Fruit fly (Drosophila melanogaster) whole organism, embryonic: Measurements from ENCODE around the gene CG15742.

Source experiments
- Asciz ChIP-seq: fragments of 200-800 bp; sonication (Bioruptor generic); optimal IDR thresholded peaks from 2 replicates; lab custom pipeline; 2017; ENCODE audit warnings: missing biosample characterization, mild to moderate bottlenecking, missing genetic modification characterization, missing genetic modification reagents
- Atf-2 ChIP-seq: fragments of 200-800 bp; sonication (Bioruptor generic); optimal IDR thresholded peaks from 2 replicates; lab custom pipeline; 2016; ENCODE audit warnings: missing biosample characterization, missing genetic modification characterization
- Atf6 ChIP-seq: fragments of 200-800 bp; sonication (Bioruptor generic); IDR thresholded peaks from 2 replicates; pipeline ENCODE4 v1.3.6; 2022; ENCODE audit warnings: missing biosample characterization, missing genetic modification characterization
- B-H1 ChIP-seq: fragments of 200-800 bp; sonication (Bioruptor generic); IDR thresholded peaks from 3 replicates; pipeline ENCODE4 v1.3.6; 2022; ENCODE audit warnings: missing biosample characterization, missing genetic modification characterization
- CG12071 ChIP-seq: fragments of 200-800 bp; sonication (Bioruptor generic); optimal IDR thresholded peaks from 3 replicates; lab custom pipeline; 2018; ENCODE audit warnings: missing biosample characterization, mild to moderate bottlenecking, missing genetic modification characterization
- CG12104 ChIP-seq: fragments of 200-800 bp; sonication (Bioruptor generic); optimal IDR thresholded peaks from 3 replicates; lab custom pipeline; 2016; ENCODE audit warnings: missing biosample characterization, missing genetic modification characterization
- CG14667 ChIP-seq: fragments of 200-800 bp; sonication (Bioruptor generic); IDR thresholded peaks from 2 replicates; pipeline ENCODE4 v1.3.6; 2022; ENCODE audit warnings: missing biosample characterization, missing genetic modification characterization
- CG2116 ChIP-seq: fragments of 200-800 bp; sonication (Bioruptor generic); optimal IDR thresholded peaks from 3 replicates; lab custom pipeline; 2018; ENCODE audit warnings: missing biosample characterization, mild to moderate bottlenecking, missing genetic modification characterization
- CG2678 ChIP-seq: fragments of 200-800 bp; sonication (Bioruptor generic); optimal IDR thresholded peaks from 3 replicates; lab custom pipeline; 2019; ENCODE audit warnings: missing biosample characterization, mild to moderate bottlenecking, missing genetic modification characterization, moderate library complexity
- CG3065 ChIP-seq: fragments of 200-800 bp; sonication (Bioruptor generic); optimal IDR thresholded peaks from 2 replicates; lab custom pipeline; 2016; ENCODE audit warnings: missing biosample characterization, missing genetic modification characterization
- CG34376 ChIP-seq: fragments of 200-800 bp; sonication (Bioruptor generic); optimal IDR thresholded peaks from 2 replicates; lab custom pipeline; 2018; ENCODE audit warnings: missing biosample characterization, mild to moderate bottlenecking, missing genetic modification characterization
- CG4424 ChIP-seq: fragments of 200-800 bp; sonication (Bioruptor generic); optimal IDR thresholded peaks from 3 replicates; lab custom pipeline; 2016; ENCODE audit warnings: missing biosample characterization, missing genetic modification characterization
- CG6254 ChIP-seq: fragments of 200-800 bp; sonication (Bioruptor generic); optimal IDR thresholded peaks from 3 replicates; lab custom pipeline; 2017; ENCODE audit warnings: mild to moderate bottlenecking, missing biosample characterization, missing genetic modification reagents, missing genetic modification characterization
- CG6765 ChIP-seq: fragments of 200-800 bp; sonication (Bioruptor generic); optimal IDR thresholded peaks from 3 replicates; lab custom pipeline; 2017; ENCODE audit warnings: missing biosample characterization, mild to moderate bottlenecking, missing genetic modification characterization
- CG6854 ChIP-seq: fragments of 200-800 bp; sonication (Bioruptor generic); optimal IDR thresholded peaks from 3 replicates; lab custom pipeline; 2017; ENCODE audit warnings: missing biosample characterization, mild to moderate bottlenecking, missing genetic modification characterization
- CG7745 ChIP-seq: fragments of 200-800 bp; sonication (Bioruptor generic); optimal IDR thresholded peaks from 2 replicates; lab custom pipeline; 2018; ENCODE audit warnings: missing biosample characterization, mild to moderate bottlenecking, missing genetic modification characterization, moderate library complexity
- Ets97D ChIP-seq: fragments of 200-800 bp; sonication (Bioruptor generic); optimal IDR thresholded peaks from 3 replicates; lab custom pipeline; 2016; ENCODE audit warnings: missing biosample characterization, missing genetic modification characterization
- HHEX ChIP-seq: fragments of 200-800 bp; sonication (Bioruptor generic); optimal IDR thresholded peaks from 3 replicates; lab custom pipeline; 2017; ENCODE audit warnings: missing biosample characterization, mild to moderate bottlenecking, missing genetic modification characterization, missing genetic modification reagents
- HLH3B ChIP-seq: fragments of 200-800 bp; sonication (Bioruptor generic); IDR thresholded peaks from 2 replicates; pipeline ENCODE4 v1.3.6; 2022; ENCODE audit warnings: missing biosample characterization, missing genetic modification characterization
- HLHmδ ChIP-seq: fragments of 200-800 bp; sonication (Bioruptor generic); optimal IDR thresholded peaks from 2 replicates; lab custom pipeline; 2018; ENCODE audit warnings: missing biosample characterization, mild to moderate bottlenecking, missing genetic modification characterization, moderate library complexity
- HmgD ChIP-seq: fragments of 200-800 bp; sonication (Bioruptor generic); optimal IDR thresholded peaks from 3 replicates; lab custom pipeline; 2016; ENCODE audit warnings: missing biosample characterization, missing genetic modification characterization
- HmgZ ChIP-seq: fragments of 200-800 bp; sonication (Bioruptor generic); optimal IDR thresholded peaks from 2 replicates; lab custom pipeline; 2018; ENCODE audit warnings: missing biosample characterization, mild to moderate bottlenecking, missing genetic modification characterization
- Hmr ChIP-seq: fragments of 200-800 bp; sonication (Bioruptor generic); optimal IDR thresholded peaks from 3 replicates; lab custom pipeline; 2017; ENCODE audit warnings: mild to moderate bottlenecking, missing biosample characterization, missing genetic modification reagents, missing genetic modification characterization
- Hr39 ChIP-seq: fragments of >200 bp; optimal IDR thresholded peaks from 2 replicates; lab custom pipeline; 2017
- Hsf ChIP-seq: fragments of 200-800 bp; sonication (Bioruptor generic); optimal IDR thresholded peaks from 3 replicates; lab custom pipeline; 2016; ENCODE audit warnings: missing biosample characterization, missing genetic modification characterization
- Lhr ChIP-seq: fragments of 200-800 bp; sonication (Bioruptor generic); optimal IDR thresholded peaks from 3 replicates; lab custom pipeline; 2017; ENCODE audit warnings: mild to moderate bottlenecking, missing biosample characterization, missing genetic modification reagents, missing genetic modification characterization
- Lim3 ChIP-seq: fragments of 200-800 bp; sonication (Bioruptor generic); IDR thresholded peaks from 2 replicates; pipeline ENCODE4 v1.3.6; 2022; ENCODE audit warnings: missing biosample characterization, missing genetic modification characterization
- MBD-R2 ChIP-seq: fragments of 200-800 bp; sonication (Bioruptor generic); IDR thresholded peaks from 2 replicates; pipeline ENCODE4 v1.3.6; 2022; ENCODE audit warnings: missing biosample characterization, missing genetic modification characterization
- NK7.1 ChIP-seq: fragments of 200-800 bp; sonication (Bioruptor generic); optimal IDR thresholded peaks from 3 replicates; lab custom pipeline; 2016; ENCODE audit warnings: missing biosample characterization, missing genetic modification characterization
- Oaz ChIP-seq: fragments of 200-800 bp; sonication (Bioruptor generic); IDR thresholded peaks from 2 replicates; pipeline ENCODE4 v1.3.6; 2022; ENCODE audit warnings: missing biosample characterization, missing genetic modification characterization
- Optix ChIP-seq: fragments of 200-800 bp; sonication (Bioruptor generic); IDR thresholded peaks from 3 replicates; pipeline ENCODE4 v1.3.6; 2022; ENCODE audit warnings: missing biosample characterization, missing genetic modification characterization
- Poxn ChIP-seq: fragments of 200-800 bp; sonication (Bioruptor generic); IDR thresholded peaks from 2 replicates; pipeline ENCODE4 v1.3.6; 2022; ENCODE audit warnings: missing biosample characterization, missing genetic modification characterization
- Sin3A ChIP-seq: fragments of >200 bp; optimal IDR thresholded peaks from 2 replicates; lab custom pipeline; 2018
- bsh ChIP-seq, 2 experiments: fragments of 200-800 bp; sonication (Bioruptor generic); optimal IDR thresholded peaks; 2 replicates each; lab custom pipeline; 2017 to 2018; ENCODE audit warnings: mild to moderate bottlenecking in 2 of 2, missing biosample characterization in 2 of 2, missing genetic modification characterization in 2 of 2, moderate library complexity in 1 of 2
- fd102C ChIP-seq: fragments of 200-800 bp; sonication (Bioruptor generic); optimal IDR thresholded peaks from 2 replicates; lab custom pipeline; 2018; ENCODE audit warnings: missing biosample characterization, mild to moderate bottlenecking, missing genetic modification characterization, moderate library complexity
- fd96Cb ChIP-seq: fragments of 200-800 bp; sonication (Bioruptor generic); optimal IDR thresholded peaks from 2 replicates; lab custom pipeline; 2018; ENCODE audit warnings: missing biosample characterization, mild to moderate bottlenecking, missing genetic modification characterization, moderate library complexity
- gem ChIP-seq: fragments of 200-800 bp; sonication (Bioruptor generic); optimal IDR thresholded peaks from 2 replicates; lab custom pipeline; 2019; ENCODE audit warnings: missing biosample characterization, mild to moderate bottlenecking, missing genetic modification characterization, moderate library complexity
- grau ChIP-seq: fragments of 200-800 bp; optimal IDR thresholded peaks from 3 replicates; lab custom pipeline; 2019; ENCODE audit warnings: missing biosample characterization, mild to moderate bottlenecking, missing genetic modification characterization, moderate library complexity
- ind ChIP-seq: fragments of 200-800 bp; sonication (Bioruptor generic); optimal IDR thresholded peaks from 3 replicates; lab custom pipeline; 2016; ENCODE audit warnings: missing biosample characterization, missing genetic modification characterization
- lola ChIP-seq, 3 experiments: fragments of >200 bp in 2 of 3; fragments of 200-800 bp in 1 of 3; sonication (Bioruptor generic) in 1 of 3; optimal IDR thresholded peaks; 2 replicates each; lab custom pipeline; 2017 to 2019; ENCODE audit warnings: missing biosample characterization in 3 of 3, missing genetic modification characterization in 3 of 3, mild to moderate bottlenecking in 1 of 3, moderate library complexity in 1 of 3
- mam ChIP-seq: fragments of 200-800 bp; sonication (Bioruptor generic); optimal IDR thresholded peaks from 3 replicates; lab custom pipeline; 2016; ENCODE audit warnings: missing biosample characterization, missing genetic modification characterization
- nerfin-1 ChIP-seq: fragments of 200-800 bp; sonication (Bioruptor generic); optimal IDR thresholded peaks from 3 replicates; lab custom pipeline; 2019; ENCODE audit warnings: missing biosample characterization, mild to moderate bottlenecking, missing genetic modification characterization, moderate library complexity
- p53 ChIP-seq: fragments of 200-800 bp; sonication (Bioruptor generic); optimal IDR thresholded peaks from 2 replicates; lab custom pipeline; 2016; ENCODE audit warnings: missing biosample characterization, missing genetic modification characterization
- schlank ChIP-seq: fragments of 200-800 bp; sonication (Bioruptor generic); optimal IDR thresholded peaks from 2 replicates; lab custom pipeline; 2018; ENCODE audit warnings: missing biosample characterization, mild to moderate bottlenecking, missing genetic modification characterization
- sna ChIP-seq: fragments of 200-800 bp; sonication (Bioruptor generic); IDR thresholded peaks from 2 replicates; pipeline ENCODE4 v1.3.6; 2022; ENCODE audit warnings: missing biosample characterization, missing genetic modification characterization; ENCODE audit not compliant: partially characterized antibody
- ssp ChIP-seq: fragments of 200-800 bp; sonication (Bioruptor generic); IDR thresholded peaks from 2 replicates; pipeline ENCODE4 v1.3.6; 2022; ENCODE audit warnings: missing biosample characterization, missing genetic modification characterization
- stwl ChIP-seq: fragments of 200-800 bp; sonication (Bioruptor generic); optimal IDR thresholded peaks from 3 replicates; lab custom pipeline; 2018; ENCODE audit warnings: missing biosample characterization, mild to moderate bottlenecking, missing genetic modification characterization, moderate library complexity
- tap ChIP-seq: fragments of 200-800 bp; optimal IDR thresholded peaks from 3 replicates; lab custom pipeline; 2019; ENCODE audit warnings: missing biosample characterization, mild to moderate bottlenecking, missing genetic modification characterization, moderate library complexity
- tio ChIP-seq: fragments of 200-800 bp; sonication (Bioruptor generic); optimal IDR thresholded peaks from 2 replicates; lab custom pipeline; 2017; ENCODE audit warnings: missing biosample characterization, missing genetic modification characterization, inconsistent platforms
- toy ChIP-seq: fragments of 200-800 bp; sonication (Bioruptor generic); IDR thresholded peaks from 2 replicates; pipeline ENCODE4 v1.3.6; 2022; ENCODE audit warnings: missing biosample characterization, missing genetic modification characterization
- unc-4 ChIP-seq: fragments of 200-800 bp; sonication (Bioruptor generic); IDR thresholded peaks from 2 replicates; pipeline ENCODE4 v1.3.6; 2022; ENCODE audit warnings: missing biosample characterization, missing genetic modification characterization; ENCODE audit not compliant: partially characterized antibody
- usp ChIP-seq: fragments of >200 bp; optimal IDR thresholded peaks from 2 replicates; lab custom pipeline; 2017; ENCODE audit warnings: missing biosample characterization, missing genetic modification characterization

Gene CG15742

DNA sequence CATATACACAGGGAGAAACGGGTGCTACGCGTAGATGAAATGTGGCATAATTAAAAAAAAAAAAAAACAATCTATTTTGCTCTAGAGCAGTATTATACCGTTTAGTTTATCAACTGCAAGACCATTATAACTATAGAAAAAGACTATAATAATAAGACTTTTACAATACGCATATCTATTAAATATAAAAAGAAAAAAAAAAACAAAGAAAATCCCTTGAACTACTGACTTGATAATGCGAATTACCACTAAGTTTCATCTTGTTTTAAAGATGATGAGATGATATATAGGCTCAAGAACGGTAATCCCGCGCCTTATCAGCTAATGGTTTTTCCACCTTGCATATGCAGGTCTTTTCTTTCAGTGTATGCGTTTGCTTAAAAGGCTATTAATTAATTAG is 48.9 kb upstream of the CG15742 start (continued):
- peak in 1 of 2 experiments; percentile 12 for TF ChIP-seq bsh (GFP tag; optimal IDR thresholded peaks at IDR 0.05; lab: Kevin White, UChicago)
- TF ChIP-seq Hsf (GFP tag; lab: Kevin White, UChicago) = no peak
- TF ChIP-seq tap (tag; lab: Kevin White, UChicago) = no peak
- no peak for TF ChIP-seq ssp (GFP tag; lab: Robert Waterston, UW)
- TF ChIP-seq Poxn (GFP tag; lab: Robert Waterston, UW) = no peak
- peak; percentile 39 for TF ChIP-seq Hmr (GFP tag; lab: Kevin White, UChicago)
- no peak for TF ChIP-seq Asciz
- TF ChIP-seq CG12104 (GFP tag; lab: Kevin White, UChicago) = no peak
- no peak for TF ChIP-seq CG14667 (GFP tag; lab: Robert Waterston, UW)
- no peak for TF ChIP-seq schlank (tag; lab: Kevin White, UChicago)
- TF ChIP-seq HHEX (GFP tag; lab: Kevin White, UChicago) = no peak
- TF ChIP-seq ind = no peak
- no peak for TF ChIP-seq Hr39 (lab: Kevin White, UChicago)
- TF ChIP-seq usp = no peak
- TF ChIP-seq CG12071 = no peak
- TF ChIP-seq CG4424 = peak; percentile 22
- no peak for TF ChIP-seq stwl (tag; lab: Kevin White, UChicago)
- no peak for TF ChIP-seq CG6854 (GFP tag; lab: Kevin White, UChicago)
- TF ChIP-seq nerfin-1 (tag; lab: Kevin White, UChicago) = peak; percentile 0
- no peak for TF ChIP-seq CG34376 (GFP tag; lab: Kevin White, UChicago)
- TF ChIP-seq unc-4 (GFP tag; lab: Robert Waterston, UW) = no peak
- no peak for TF ChIP-seq MBD-R2
- peak; percentile 66 for TF ChIP-seq CG2678 (tag; lab: Kevin White, UChicago)
- TF ChIP-seq fd102C (GFP tag; lab: Kevin White, UChicago) = no peak
- no peak for TF ChIP-seq Ets97D (GFP tag; lab: Kevin White, UChicago)
- TF ChIP-seq CG2116 (GFP tag; lab: Kevin White, UChicago) = no peak
- no peak for TF ChIP-seq CG6765 (GFP tag; lab: Kevin White, UChicago)
- no peak for TF ChIP-seq p53 (GFP tag; lab: Kevin White, UChicago)
- TF ChIP-seq HmgD (GFP tag; lab: Kevin White, UChicago) = no peak
- TF ChIP-seq Atf6 (GFP tag; lab: Robert Waterston, UW) = no peak
- no peak for TF ChIP-seq HmgZ (tag; lab: Kevin White, UChicago)
- no peak for TF ChIP-seq HLH3B (GFP tag; lab: Robert Waterston, UW)
- TF ChIP-seq mam (GFP tag; lab: Kevin White, UChicago) = no peak
- TF ChIP-seq Sin3A = no peak
- TF ChIP-seq CG6254 (GFP tag; lab: Kevin White, UChicago) = no peak
- peak in 1 of 3 experiments; percentile 34 for TF ChIP-seq lola (GFP tag; optimal IDR thresholded peaks at IDR 0.05; lab: Kevin White, UChicago)
- no peak for TF ChIP-seq Atf-2
- peak; percentile 58 for TF ChIP-seq gem (tag; lab: Kevin White, UChicago)
- peak; percentile 25 for TF ChIP-seq tio (GFP tag; lab: Kevin White, UChicago)
- no peak for TF ChIP-seq Lhr
- TF ChIP-seq CG7745 (tag; lab: Kevin White, UChicago) = no peak
- no peak for TF ChIP-seq B-H1
- TF ChIP-seq Optix (GFP tag; lab: Robert Waterston, UW) = no peak
- no peak for TF ChIP-seq NK7.1
- no peak for TF ChIP-seq Lim3
- no peak for TF ChIP-seq toy (GFP tag; lab: Robert Waterston, UW)
- TF ChIP-seq sna = no peak
- TF ChIP-seq fd96Cb (tag; lab: Kevin White, UChicago) = no peak
- peak; percentile 38 for TF ChIP-seq grau (tag; lab: Kevin White, UChicago)
- TF ChIP-seq Oaz = no peak
- no peak for TF ChIP-seq CG3065 (GFP tag; lab: Kevin White, UChicago)
- no peak for TF ChIP-seq HLHmδ (GFP tag; lab: Kevin White, UChicago)
